Fruit fly (Drosophila melanogaster) whole organism, prepupa: Measurements from ENCODE around the gene CG4238.

Experiments
- Blimp-1 ChIP-seq: fragments of 200-800 bp; sonication (Bioruptor generic); optimal IDR thresholded peaks from 3 replicates; lab custom pipeline; 2017; ENCODE audit warnings: missing biosample characterization, missing genetic modification characterization, mild to moderate bottlenecking, moderate library complexity, missing genetic modification reagents
- CG10669 ChIP-seq: fragments of 200-800 bp; sonication (Bioruptor generic); optimal IDR thresholded peaks from 3 replicates; lab custom pipeline; 2018; ENCODE audit warnings: missing biosample characterization, mild to moderate bottlenecking, missing genetic modification characterization, moderate library complexity
- CG11294 ChIP-seq: fragments of 200-800 bp; sonication (Bioruptor generic); IDR thresholded peaks from 2 replicates; pipeline ENCODE4 v1.3.6; 2022; ENCODE audit warnings: missing biosample characterization, missing genetic modification characterization
- CG11762 ChIP-seq: fragments of 200-800 bp; sonication (Bioruptor generic); optimal IDR thresholded peaks from 3 replicates; lab custom pipeline; 2016; ENCODE audit warnings: missing biosample characterization, missing genetic modification characterization; ENCODE audit not compliant: insufficient read depth
- CG11902 ChIP-seq: fragments of 200-800 bp; sonication (Bioruptor generic); optimal IDR thresholded peaks from 3 replicates; lab custom pipeline; 2016; ENCODE audit warnings: missing biosample characterization, missing genetic modification characterization
- CG15336 ChIP-seq: fragments of 200-800 bp; sonication (Bioruptor generic); IDR thresholded peaks from 2 replicates; pipeline ENCODE4 v1.3.6; 2022; ENCODE audit warnings: missing biosample characterization, missing genetic modification characterization
- CG34406 ChIP-seq: fragments of 200-800 bp; sonication (Bioruptor generic); optimal IDR thresholded peaks from 3 replicates; lab custom pipeline; 2016; ENCODE audit warnings: missing biosample characterization, missing genetic modification characterization
- CG6163 ChIP-seq: fragments of 200-800 bp; sonication (Bioruptor generic); IDR thresholded peaks from 3 replicates; pipeline ENCODE4 v1.3.6; 2022; ENCODE audit warnings: missing biosample characterization, missing genetic modification characterization
- CG6276 ChIP-seq: fragments of 200-800 bp; sonication (Bioruptor generic); optimal IDR thresholded peaks from 2 replicates; lab custom pipeline; 2017; ENCODE audit warnings: missing biosample characterization, mild to moderate bottlenecking, missing genetic modification characterization
- CG6808 ChIP-seq: fragments of 200-800 bp; sonication (Bioruptor generic); optimal IDR thresholded peaks from 3 replicates; lab custom pipeline; 2017; ENCODE audit warnings: missing biosample characterization, missing genetic modification characterization, mild to moderate bottlenecking, moderate library complexity, missing genetic modification reagents
- CG6854 ChIP-seq: fragments of 200-800 bp; sonication (Bioruptor generic); optimal IDR thresholded peaks from 2 replicates; lab custom pipeline; 2017; ENCODE audit warnings: missing biosample characterization, mild to moderate bottlenecking, missing genetic modification characterization
- CG7368 ChIP-seq: fragments of 200-800 bp; sonication (Bioruptor generic); optimal IDR thresholded peaks from 3 replicates; lab custom pipeline; 2016; ENCODE audit warnings: missing biosample characterization, missing genetic modification characterization
- CG8119 ChIP-seq: fragments of 200-800 bp; sonication (Bioruptor generic); IDR thresholded peaks from 3 replicates; pipeline ENCODE4 v1.3.6; 2022; ENCODE audit warnings: missing biosample characterization, missing genetic modification characterization
- CG8319 ChIP-seq: fragments of 200-800 bp; sonication (Bioruptor generic); optimal IDR thresholded peaks from 3 replicates; lab custom pipeline; 2016; ENCODE audit warnings: missing biosample characterization, missing genetic modification characterization
- CG9139 ChIP-seq: fragments of 200-800 bp; sonication (Bioruptor generic); optimal IDR thresholded peaks from 3 replicates; lab custom pipeline; 2017; ENCODE audit warnings: missing biosample characterization, mild to moderate bottlenecking, missing genetic modification characterization
- Eip75B ChIP-seq: fragments of 200-800 bp; sonication (Bioruptor generic); optimal IDR thresholded peaks from 3 replicates; lab custom pipeline; 2016; ENCODE audit warnings: missing biosample characterization, missing genetic modification characterization
- Eip78C ChIP-seq: fragments of 200-800 bp; sonication (Bioruptor generic); peaks from one replicate; lab custom pipeline; 2016; ENCODE audit warnings: missing biosample characterization, missing genetic modification characterization
- Ets21C ChIP-seq: fragments of 200-800 bp; sonication (Bioruptor generic); optimal IDR thresholded peaks from 3 replicates; lab custom pipeline; 2016; ENCODE audit warnings: missing biosample characterization, missing genetic modification characterization
- Gug ChIP-seq: fragments of 200-800 bp; sonication (Bioruptor generic); IDR thresholded peaks from 2 replicates; pipeline ENCODE4 v1.3.6; 2022; ENCODE audit warnings: missing biosample characterization, missing genetic modification characterization
- Hr38 ChIP-seq: sonication (Bioruptor generic); optimal IDR thresholded peaks from 2 replicates; lab custom pipeline; 2016; ENCODE audit warnings: missing biosample characterization, missing genetic modification characterization
- Hr39 ChIP-seq: fragments of 200-800 bp; sonication (Bioruptor generic); optimal IDR thresholded peaks from 2 replicates; lab custom pipeline; 2016; ENCODE audit warnings: missing biosample characterization, missing genetic modification characterization
- Hr4 ChIP-seq: fragments of 200-800 bp; sonication (Bioruptor generic); optimal IDR thresholded peaks from 3 replicates; lab custom pipeline; 2016; ENCODE audit warnings: missing biosample characterization, missing genetic modification characterization
- Lpt ChIP-seq: fragments of 200-800 bp; sonication (Bioruptor generic); optimal IDR thresholded peaks from 3 replicates; lab custom pipeline; 2016; ENCODE audit warnings: missing biosample characterization, missing genetic modification characterization
- OdsH ChIP-seq: fragments of 200-800 bp; sonication (Bioruptor generic); optimal IDR thresholded peaks from 3 replicates; lab custom pipeline; 2016; ENCODE audit warnings: missing biosample characterization, missing genetic modification characterization
- Smox ChIP-seq: fragments of 200-800 bp; sonication (Bioruptor generic); optimal IDR thresholded peaks from 3 replicates; lab custom pipeline; 2016; ENCODE audit warnings: missing biosample characterization, missing genetic modification characterization
- Sox102F ChIP-seq: fragments of 200-800 bp; sonication (Bioruptor generic); optimal IDR thresholded peaks from 2 replicates; lab custom pipeline; 2016; ENCODE audit warnings: missing biosample characterization, mild to moderate bottlenecking, missing genetic modification characterization
- Sox14 ChIP-seq: fragments of 200-800 bp; sonication (Bioruptor generic); optimal IDR thresholded peaks from 3 replicates; lab custom pipeline; 2016; ENCODE audit warnings: missing biosample characterization, missing genetic modification characterization
- Sox15 ChIP-seq: fragments of 200-800 bp; sonication (Bioruptor generic); optimal IDR thresholded peaks from 3 replicates; lab custom pipeline; 2016; ENCODE audit warnings: missing biosample characterization, missing genetic modification characterization
- dsx ChIP-seq: fragments of 200-800 bp; optimal IDR thresholded peaks from 3 replicates; lab custom pipeline; 2019; ENCODE audit warnings: missing biosample characterization, mild to moderate bottlenecking, missing genetic modification characterization, moderate library complexity; ENCODE audit not compliant: poor library complexity, severe bottlenecking
- eg ChIP-seq: fragments of 200-800 bp; sonication (Bioruptor generic); IDR thresholded peaks from 3 replicates; pipeline ENCODE4 v1.3.6; 2022; ENCODE audit warnings: missing biosample characterization, missing genetic modification characterization
- esn ChIP-seq: fragments of 200-800 bp; sonication (Bioruptor generic); optimal IDR thresholded peaks from 2 replicates; lab custom pipeline; 2016; ENCODE audit warnings: missing biosample characterization, mild to moderate bottlenecking, missing genetic modification characterization, moderate library complexity
- fd59A ChIP-seq: fragments of 200-800 bp; sonication (Bioruptor generic); optimal IDR thresholded peaks from 2 replicates; lab custom pipeline; 2017; ENCODE audit warnings: missing biosample characterization, mild to moderate bottlenecking, missing genetic modification characterization, missing genetic modification reagents
- fd85E ChIP-seq: fragments of 200-800 bp; sonication (Bioruptor generic); optimal IDR thresholded peaks from 3 replicates; lab custom pipeline; 2016; ENCODE audit warnings: missing biosample characterization, missing genetic modification characterization
- fkh ChIP-seq: fragments of 200-800 bp; sonication (Bioruptor generic); optimal IDR thresholded peaks from 3 replicates; lab custom pipeline; 2017; ENCODE audit warnings: missing biosample characterization, mild to moderate bottlenecking, missing genetic modification characterization, moderate library complexity
- net ChIP-seq: fragments of 200-800 bp; sonication (Bioruptor generic); optimal IDR thresholded peaks from 3 replicates; lab custom pipeline; 2016; ENCODE audit warnings: missing biosample characterization, missing genetic modification characterization
- pdm3 ChIP-seq: fragments of 200-800 bp; sonication (Bioruptor generic); optimal IDR thresholded peaks from 3 replicates; lab custom pipeline; 2016; ENCODE audit warnings: missing biosample characterization, missing genetic modification characterization
- ss ChIP-seq, 2 experiments: fragments of 200-800 bp; sonication (Bioruptor generic); optimal IDR thresholded peaks; 2 replicates in 1 of 2; 3 replicates in 1 of 2; lab custom pipeline; 2017 to 2018; ENCODE audit warnings: mild to moderate bottlenecking in 2 of 2, missing biosample characterization in 2 of 2, missing genetic modification characterization in 2 of 2, moderate library complexity in 1 of 2
- svp ChIP-seq: fragments of 200-800 bp; sonication (Bioruptor generic); peaks from one replicate; lab custom pipeline; 2016; ENCODE audit warnings: missing biosample characterization, missing genetic modification characterization
- topi ChIP-seq: fragments of 200-800 bp; sonication (Bioruptor generic); optimal IDR thresholded peaks from 3 replicates; lab custom pipeline; 2016; ENCODE audit warnings: missing biosample characterization, missing genetic modification characterization
- vri ChIP-seq: fragments of 200-800 bp; sonication (Bioruptor generic); optimal IDR thresholded peaks from 3 replicates; lab custom pipeline; 2016; ENCODE audit warnings: missing biosample characterization, mild to moderate bottlenecking, missing genetic modification characterization

Gene CG4238

DNA sequence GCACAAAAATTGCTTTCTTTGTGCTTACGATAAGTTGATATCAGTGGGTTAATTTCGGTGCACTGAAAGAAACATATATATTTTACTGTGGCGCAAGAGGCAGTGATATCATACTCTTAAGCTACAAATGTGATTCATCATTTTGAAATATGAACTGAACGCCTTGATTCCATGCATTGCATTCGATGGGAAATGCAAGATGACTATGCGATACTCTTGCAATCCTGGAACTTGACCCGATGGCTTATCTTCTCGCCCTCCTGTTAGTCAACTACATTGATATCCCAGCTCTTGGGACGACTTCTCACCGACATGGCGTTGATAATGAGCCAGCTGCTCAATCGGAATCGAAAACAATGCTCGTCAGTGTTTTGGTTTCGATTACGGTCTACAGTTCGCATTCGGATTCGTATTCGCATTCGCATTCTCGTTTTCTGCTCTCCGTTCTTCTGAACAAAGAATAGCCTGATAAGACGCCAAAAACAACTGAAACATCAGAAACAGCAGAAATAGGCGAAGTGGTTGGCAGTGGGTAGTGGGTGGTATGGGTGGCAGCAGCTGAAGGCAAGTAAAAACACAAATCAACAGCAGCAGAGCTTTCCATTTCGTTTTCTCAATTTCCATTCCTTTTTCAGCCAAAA lies 20.3 kb upstream of the CG4238 start (continued):
- TF ChIP-seq eg (no peak), OdsH (GFP tag; lab: Kevin White, UChicago) (no peak), Hr39 (no peak), Sox15 (no peak), topi (GFP tag; lab: Kevin White, UChicago) (no peak), CG7368 (GFP tag; lab: Kevin White, UChicago) (no peak)

DNA sequence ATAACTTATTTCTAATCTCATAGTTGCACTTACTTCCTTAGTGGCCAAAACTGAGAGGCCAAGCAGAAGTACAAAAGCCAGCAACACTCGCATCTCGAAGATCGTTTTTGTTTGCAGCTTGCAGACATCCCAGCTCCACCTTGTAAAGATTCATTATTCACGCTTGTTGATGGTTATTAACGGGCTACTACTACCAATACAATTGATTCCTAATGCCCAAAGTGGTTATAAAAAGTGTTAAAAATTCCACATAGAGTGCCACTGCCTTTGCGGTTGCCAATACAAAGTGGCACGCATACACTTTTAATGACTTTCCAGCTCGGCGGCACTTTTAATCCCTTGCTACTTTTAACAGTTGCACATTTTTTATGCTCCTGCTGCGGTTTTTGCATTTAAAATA lies 17.6 kb upstream of the CG4238 start, which contains the start of gene Obp22a:
Gene Obp22a, minus strand, starts transcription at position 101 of the 400 bp plus-strand sequence.
- TF ChIP-seq svp (no peak), CG10669 (GFP tag; lab: Kevin White, UChicago) (no peak), CG6163 (GFP tag; lab: Robert Waterston, UW) (no peak), CG6276 (GFP tag; lab: Kevin White, UChicago) (no peak), Hr38 (GFP tag; lab: Kevin White, UChicago) (no peak), dsx (GFP tag; lab: Kevin White, UChicago) (no peak), CG11762 (GFP tag; lab: Kevin White, UChicago) (no peak), Gug (no peak), CG7368 (GFP tag; lab: Kevin White, UChicago) (no peak), CG15336 (GFP tag; lab: Robert Waterston, UW) (no peak), Sox102F (GFP tag; lab: Kevin White, UChicago) (no peak), Smox (GFP tag; lab: Kevin White, UChicago) (no peak), CG6808 (GFP tag; lab: Kevin White, UChicago) (no peak)
- TF ChIP-seq, all 60 proteins: peak for 0

DNA sequence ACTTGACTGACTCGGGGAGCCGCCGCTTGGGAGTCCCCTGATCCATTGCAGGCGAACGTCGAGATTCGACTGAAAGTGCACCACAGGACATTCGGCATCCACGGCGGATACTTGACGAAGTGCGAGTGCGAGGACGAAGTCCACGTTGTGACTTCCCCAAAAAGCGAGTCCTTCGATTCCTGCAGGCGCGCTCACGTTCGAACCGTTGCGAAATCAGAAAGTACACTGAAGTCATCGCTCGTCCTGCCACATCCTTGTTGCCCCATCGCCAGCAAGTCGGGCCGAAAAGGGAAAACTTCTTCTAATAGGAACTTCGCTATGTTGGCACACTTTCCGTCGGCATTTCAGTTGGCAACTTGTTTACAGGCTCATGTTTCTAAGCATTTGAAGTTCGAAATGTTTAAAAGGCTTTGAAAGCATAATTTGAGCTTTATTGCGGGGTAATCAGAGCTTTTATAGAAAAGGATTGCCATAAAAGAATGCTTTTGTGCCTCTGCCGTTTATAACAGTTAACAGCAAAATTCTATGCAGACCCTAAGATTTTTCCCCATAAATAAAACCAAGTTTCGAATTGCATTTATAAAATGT lies 3.5 kb upstream of the CG4238 start, which contains the start of gene CG33543:
Gene CG33543, minus strand, starts transcription at position 232 of the 588 bp plus-strand sequence.
- TF ChIP-seq CG8319 (GFP tag; lab: Kevin White, UChicago) (no peak), CG9139 (GFP tag; lab: Kevin White, UChicago) (no peak), Sox14 (GFP tag; lab: Kevin White, UChicago) (no peak), Smox (GFP tag; lab: Kevin White, UChicago) (no peak), CG34406 (GFP tag; lab: Kevin White, UChicago) (no peak), CG6854 (GFP tag; lab: Kevin White, UChicago) (no peak), Blimp-1 (GFP tag; lab: Kevin White, UChicago) (no peak), Hr4 (GFP tag; lab: Kevin White, UChicago) (no peak), fkh (GFP tag; lab: Kevin White, UChicago) (no peak), Ets21C (GFP tag; lab: Kevin White, UChicago) (no peak), CG8119 (GFP tag; lab: Robert Waterston, UW) (no peak), Eip78C (no peak), pdm3 (no peak), ss (GFP tag; optimal IDR thresholded peaks at IDR 0.05; lab: Kevin White, UChicago) (no peak)

DNA sequence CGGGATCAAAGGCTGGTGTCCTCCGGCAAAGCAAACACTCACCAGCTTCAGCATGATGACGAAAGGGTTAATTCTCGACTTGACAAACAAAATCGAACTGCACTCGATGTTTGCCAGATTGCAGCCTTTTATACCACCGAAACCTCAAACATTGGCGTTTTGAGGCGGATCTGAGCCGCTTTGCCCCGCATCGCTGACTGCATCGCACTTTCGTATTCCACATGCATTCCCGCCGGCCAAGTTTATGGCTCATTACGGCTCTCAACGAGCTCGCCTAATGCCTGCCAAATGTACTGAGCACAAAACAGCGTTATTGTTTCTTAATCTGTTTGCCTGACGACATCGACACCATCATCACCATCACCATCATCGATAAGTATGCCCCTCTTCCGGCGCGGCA lies 2.6 kb upstream of the CG4238 start, which contains the start of gene CG15353:
Gene CG15353, minus strand, starts transcription at position 101 of the 400 bp plus-strand sequence.
- TF ChIP-seq CG11902 (GFP tag; lab: Kevin White, UChicago) (no peak), CG9139 (GFP tag; lab: Kevin White, UChicago) (no peak), Sox14 (GFP tag; lab: Kevin White, UChicago) (no peak), Sox102F (GFP tag; lab: Kevin White, UChicago) (no peak), topi (GFP tag; lab: Kevin White, UChicago) (no peak), vri (GFP tag; lab: Kevin White, UChicago) (no peak), Smox (GFP tag; lab: Kevin White, UChicago) (no peak), Lpt (no peak), fd59A (GFP tag; lab: Kevin White, UChicago) (no peak), Eip75B (no peak), Ets21C (GFP tag; lab: Kevin White, UChicago) (no peak), CG6276 (GFP tag; lab: Kevin White, UChicago) (no peak), fkh (GFP tag; lab: Kevin White, UChicago) (no peak), Blimp-1 (GFP tag; lab: Kevin White, UChicago) (no peak), esn (no peak), net (GFP tag; lab: Kevin White, UChicago) (no peak), CG11294 (GFP tag; lab: Robert Waterston, UW) (no peak), CG6854 (GFP tag; lab: Kevin White, UChicago) (no peak), fd85E (no peak)
